Worm (Caenorhabditis elegans) whole organism, mixed stage, embryonic: ENCODE data around the gene F45E1.2.

ENCODE experiments used
- M03D4.4 ChIP-seq: sonication (generic microtip); optimal IDR thresholded peaks from 2 replicates; lab custom pipeline; 2017; ENCODE audit warnings: mild to moderate bottlenecking, missing genetic modification characterization, missing compliant biosample characterization
- nhr-237 ChIP-seq: fragments of 150-350 bp; optimal IDR thresholded peaks from 2 replicates; lab custom pipeline; 2014; ENCODE audit warnings: missing biosample characterization, missing genetic modification characterization
- pha-4 ChIP-seq: fragments of 150-350 bp; optimal IDR thresholded peaks from 2 replicates; lab custom pipeline; 2018; ENCODE audit warnings: missing biosample characterization, missing genetic modification reagents, missing genetic modification characterization
- unc-62 ChIP-seq: fragments of 150-350 bp; optimal IDR thresholded peaks from 2 replicates; lab custom pipeline; 2014; ENCODE audit warnings: missing biosample characterization, missing genetic modification reagents, missing genetic modification characterization
- zip-8 ChIP-seq: fragments of 150-350 bp; optimal IDR thresholded peaks from 2 replicates; lab custom pipeline; 2014; ENCODE audit warnings: missing biosample characterization, missing genetic modification characterization

DNA sequence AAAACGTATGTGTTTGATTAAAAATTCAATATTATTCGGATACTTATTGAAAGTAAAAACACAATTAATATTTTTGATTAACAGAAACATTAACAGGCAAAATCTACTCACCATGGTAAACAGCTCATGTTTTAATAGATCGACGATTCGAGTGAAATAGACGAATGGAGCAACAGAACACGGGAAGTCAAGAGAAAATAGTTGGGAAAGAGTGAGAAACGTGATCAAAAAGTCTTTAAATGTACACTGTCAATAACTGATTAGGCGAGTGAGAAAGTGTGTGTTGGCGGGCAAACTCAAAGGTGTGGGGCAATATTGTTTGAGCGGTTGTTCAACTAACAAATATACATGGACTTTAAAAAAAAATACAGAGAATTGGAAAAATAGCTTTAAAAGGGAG, 5.6 kb upstream of the F45E1.2 start, which contains the start of gene sdpn-1:
- TF ChIP-seq nhr-237 (tag; lab: Kevin White, UChicago) (no peak), M03D4.4 (tag; lab: Kevin White, UChicago) (no peak), unc-62 (GFP tag; lab: Kevin White, UChicago) (no peak), zip-8 (tag; lab: Kevin White, UChicago) (no peak), pha-4 (no peak)
